Worm (Caenorhabditis elegans): Measurements from ENCODE around the gene asp-6.

DNA sequence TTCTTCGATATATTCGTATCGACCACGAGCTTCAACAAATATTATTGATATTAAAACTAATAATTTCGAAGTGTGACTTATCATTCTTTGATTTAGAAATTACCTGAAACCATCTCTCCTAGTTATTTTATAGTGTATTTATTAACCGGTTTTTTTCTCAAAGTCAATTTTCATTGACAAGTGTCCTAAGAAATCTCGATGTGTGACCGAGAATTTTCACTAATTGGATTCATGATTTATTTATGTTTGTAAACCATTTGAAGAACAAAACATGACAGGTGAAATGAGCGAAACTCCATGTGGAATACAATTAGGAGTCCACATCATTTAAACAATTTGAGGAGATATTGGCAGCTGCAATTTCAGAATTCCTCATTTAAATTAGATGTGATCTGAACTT lies 5.3 kb downstream of the asp-6 start, which contains the start of gene C16D9.8:
- TF ChIP-seq scrt-1 (GFP tag; IDR thresholded peaks at IDR 0.05): no peak
- TF ChIP-seq ets-7 (tag; optimal IDR thresholded peaks at IDR 0.05): no peak
- TF ChIP-seq ama-1 (optimal IDR thresholded peaks at IDR 0.05): no peak
- no peak for TF ChIP-seq tbx-11 (GFP tag; IDR thresholded peaks at IDR 0.05)
- no peak for TF ChIP-seq ceh-36 (tag; optimal IDR thresholded peaks at IDR 0.05)
- TF ChIP-seq sea-1 (GFP tag; conservative IDR thresholded peaks at IDR 0.05): no peak
- TF ChIP-seq pes-1 (GFP tag; IDR thresholded peaks at IDR 0.05): no peak
- TF ChIP-seq hnd-1 (tag; optimal IDR thresholded peaks at IDR 0.05): no peak
- TF ChIP-seq hmbx-1 (tag; optimal IDR thresholded peaks at IDR 0.05): no peak
- TF ChIP-seq hmg-4 (GFP tag; optimal IDR thresholded peaks at IDR 0.05): no peak
- no peak for TF ChIP-seq tra-4 (tag; optimal IDR thresholded peaks at IDR 0.05)
- no peak for TF ChIP-seq B0310.2 (tag; optimal IDR thresholded peaks at IDR 0.05)
- no peak for TF ChIP-seq tbx-37 (GFP tag; conservative IDR thresholded peaks at IDR 0.05)
- TF ChIP-seq flt-1 (GFP tag; IDR thresholded peaks at IDR 0.05): no peak
